Worm (Caenorhabditis elegans) whole organism, midembryonic: ENCODE data around the gene T05A7.12.

Experiments used
- T22C8.4 ChIP-seq: fragments of 200-800 bp; sonication (Bioruptor generic); IDR thresholded peaks from 2 replicates; pipeline ENCODE4 v1.3.6; 2022; ENCODE audit warnings: missing genetic modification characterization, missing compliant biosample characterization
- cog-1 ChIP-seq: sonication (generic microtip); optimal IDR thresholded peaks from 2 replicates; lab custom pipeline; 2016; ENCODE audit warnings: missing genetic modification characterization, missing compliant biosample characterization
- flt-1 ChIP-seq: fragments of 200-800 bp; sonication (Bioruptor generic); IDR thresholded peaks from 2 replicates; pipeline ENCODE4 v1.3.6; 2022; ENCODE audit warnings: missing genetic modification characterization, missing compliant biosample characterization
- med-1 ChIP-seq: sonication (generic microtip); optimal IDR thresholded peaks from 2 replicates; lab custom pipeline; 2017; ENCODE audit warnings: missing genetic modification characterization, mild to moderate bottlenecking, missing compliant biosample characterization, antibody characterized with exemption, missing genetic modification reagents; ENCODE audit not compliant: insufficient read depth
- ref-1 ChIP-seq: fragments of 200-800 bp; sonication (Bioruptor generic); conservative IDR thresholded peaks from 2 replicates; pipeline ENCODE4 v1.3.6; 2022; ENCODE audit warnings: missing genetic modification reagents, missing genetic modification characterization, missing compliant biosample characterization
- tab-1 ChIP-seq: fragments of 200-800 bp; sonication (Bioruptor generic); IDR thresholded peaks from 2 replicates; pipeline ENCODE4 v1.3.6; 2022; ENCODE audit warnings: missing genetic modification characterization, missing compliant biosample characterization
- ztf-23 ChIP-seq: fragments of 200-800 bp; sonication (Bioruptor generic); IDR thresholded peaks from 2 replicates; pipeline ENCODE4 v1.3.6; 2022; ENCODE audit warnings: missing genetic modification reagents, missing genetic modification characterization, missing compliant biosample characterization
- ztf-29 ChIP-seq: fragments of 200-800 bp; sonication (Bioruptor generic); IDR thresholded peaks from 2 replicates; pipeline ENCODE4 v1.3.6; 2022; ENCODE audit warnings: missing genetic modification reagents, missing genetic modification characterization, missing compliant biosample characterization

Gene T05A7.12

ce11 chrII:4616443-4616842 lies 46.6 kb downstream of the T05A7.12 start, which contains the start of gene clec-136:
clec-136 (minus strand) TSS chrII:4616543.
- TF ChIP-seq flt-1 (GFP tag; lab: Robert Waterston, UW) (no peak), ztf-23 (GFP tag; lab: Robert Waterston, UW) (no peak), med-1 (GFP tag; lab: Kevin White, UChicago) (no peak), tab-1 (GFP tag; lab: Robert Waterston, UW) (no peak), cog-1 (no peak), ref-1 (GFP tag; lab: Robert Waterston, UW) (no peak), T22C8.4 (no peak), ztf-29 (GFP tag; lab: Robert Waterston, UW) (no peak)

DNA sequence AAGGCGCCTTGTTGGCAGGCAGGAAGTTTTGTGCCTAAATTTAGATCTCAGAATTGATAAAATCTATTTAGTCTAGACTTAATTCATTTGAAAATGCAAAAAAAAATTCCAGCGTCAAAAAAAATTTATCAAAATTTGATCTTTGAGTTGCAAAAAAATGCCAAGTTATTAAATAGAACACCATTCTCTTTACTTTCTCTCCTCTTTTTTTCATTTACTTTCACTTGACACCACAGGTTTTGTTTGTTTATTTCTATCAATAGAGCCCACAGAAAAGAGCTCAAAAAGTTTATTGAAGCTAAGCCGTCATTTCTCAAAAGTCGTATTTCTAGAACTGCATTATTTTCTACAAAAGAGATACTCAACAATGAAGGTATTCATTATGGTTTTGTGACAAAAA lies 50.4 kb downstream of the T05A7.12 start, which contains the start of gene pqn-35:
pqn-35 (plus strand) TSS at position 301 of the 400 bp plus-strand sequence.
- no peak for TF ChIP-seq cog-1
- no peak for TF ChIP-seq ztf-29 (GFP tag; lab: Robert Waterston, UW)
